Worm (Caenorhabditis elegans) whole organism, L4 larva: ENCODE measurements around the gene F21H7.3.
A peak's percentile ranks its signal among the peaks of the same experiment; 100 is the strongest.

Experiments used
- R02D3.7 ChIP-seq: fragments of 150-350 bp; sonication (generic microtip); optimal IDR thresholded peaks from 3 replicates; lab custom pipeline; 2014; ENCODE audit warnings: missing biosample characterization, missing genetic modification characterization
- Y5F2A.4 ChIP-seq: fragments of 200-800 bp; sonication (Bioruptor generic); optimal IDR thresholded peaks from 2 replicates; lab custom pipeline; 2018; ENCODE audit warnings: mild to moderate bottlenecking, missing genetic modification characterization, missing compliant biosample characterization
- Y75B8A.6 ChIP-seq: fragments of 200-800 bp; sonication (Bioruptor generic); IDR thresholded peaks from 2 replicates; pipeline ENCODE4 v1.3.6; 2022; ENCODE audit warnings: missing genetic modification reagents, missing genetic modification characterization, missing compliant biosample characterization
- aha-1 ChIP-seq: fragments of 150-350 bp; peaks from one replicate; lab custom pipeline; 2014; ENCODE audit warnings: missing biosample characterization, missing genetic modification characterization
- attf-4 ChIP-seq: sonication (generic microtip); optimal IDR thresholded peaks from 3 replicates; lab custom pipeline; 2017; ENCODE audit warnings: missing biosample characterization, missing genetic modification characterization
- ceh-20 ChIP-seq: fragments of 200-800 bp; sonication (Bioruptor generic); IDR thresholded peaks from 2 replicates; pipeline ENCODE4 v1.3.6; 2022; ENCODE audit warnings: missing genetic modification reagents, missing genetic modification characterization, missing compliant biosample characterization
- ceh-62 ChIP-seq: sonication (generic microtip); optimal IDR thresholded peaks from 2 replicates; lab custom pipeline; 2017; ENCODE audit warnings: missing biosample characterization, missing genetic modification characterization
- ceh-82 ChIP-seq: sonication (generic microtip); optimal IDR thresholded peaks from 2 replicates; lab custom pipeline; 2017; ENCODE audit warnings: missing biosample characterization, missing genetic modification characterization
- daf-19 ChIP-seq: fragments of 200-800 bp; sonication (Bioruptor generic); conservative IDR thresholded peaks from 2 replicates; pipeline ENCODE4 v1.3.6; 2022; ENCODE audit warnings: missing genetic modification characterization, missing compliant biosample characterization
- dmd-6 ChIP-seq: fragments of 200-800 bp; sonication (Bioruptor generic); IDR thresholded peaks from 2 replicates; pipeline ENCODE4 v1.3.6; 2022; ENCODE audit warnings: missing genetic modification reagents, missing genetic modification characterization, missing compliant biosample characterization
- dmd-9 ChIP-seq: fragments of 200-800 bp; sonication (Bioruptor generic); IDR thresholded peaks from 2 replicates; pipeline ENCODE4 v1.3.6; 2022; ENCODE audit warnings: missing genetic modification reagents, missing genetic modification characterization, missing compliant biosample characterization
- duxl-1 ChIP-seq: sonication (generic microtip); optimal IDR thresholded peaks from 2 replicates; lab custom pipeline; 2016; ENCODE audit warnings: mild to moderate bottlenecking, missing genetic modification characterization, moderate library complexity, missing compliant biosample characterization; ENCODE audit not compliant: poor library complexity
- fos-1 ChIP-seq: fragments of 150-350 bp; optimal IDR thresholded peaks from 2 replicates; lab custom pipeline; 2014; ENCODE audit warnings: missing biosample characterization, missing genetic modification characterization
- hlh-30 ChIP-seq: sonication (generic microtip); optimal IDR thresholded peaks from 2 replicates; lab custom pipeline; 2017; ENCODE audit warnings: antibody characterized with exemption, mild to moderate bottlenecking, missing genetic modification characterization, missing compliant biosample characterization; ENCODE audit not compliant: insufficient read depth
- lim-7 ChIP-seq: fragments of 200-800 bp; sonication (Bioruptor generic); IDR thresholded peaks from 2 replicates; pipeline ENCODE4 v1.3.6; 2022; ENCODE audit warnings: missing genetic modification characterization, missing compliant biosample characterization
- lin-29 ChIP-seq: fragments of 200-800 bp; sonication (Bioruptor generic); IDR thresholded peaks from 2 replicates; pipeline ENCODE4 v1.3.6; 2022; ENCODE audit warnings: missing genetic modification reagents, missing genetic modification characterization, missing compliant biosample characterization
- lir-3 ChIP-seq: sonication (generic microtip); optimal IDR thresholded peaks from 2 replicates; lab custom pipeline; 2016; ENCODE audit warnings: mild to moderate bottlenecking, missing genetic modification characterization, missing compliant biosample characterization
- madf-5 ChIP-seq, 2 experiments: fragments of 200-800 bp; sonication (Bioruptor generic); IDR thresholded peaks; 2 replicates each; pipeline ENCODE4 v1.3.6; 2022; ENCODE audit warnings: missing compliant biosample characterization in 2 of 2, missing genetic modification characterization in 2 of 2
- mdl-1 ChIP-seq, 2 experiments: fragments of 150-350 bp in 1 of 2; sonication (generic microtip) in 1 of 2; optimal IDR thresholded peaks; 2 replicates each; lab custom pipeline; 2014 to 2017; ENCODE audit warnings: missing biosample characterization in 2 of 2, missing genetic modification characterization in 2 of 2
- mes-2 ChIP-seq: sonication (generic microtip); optimal IDR thresholded peaks from 2 replicates; lab custom pipeline; 2016; ENCODE audit warnings: missing genotype, mild to moderate bottlenecking, missing genetic modification characterization, missing compliant biosample characterization; ENCODE audit not compliant: poor library complexity, severe bottlenecking
- nhr-11 ChIP-seq: fragments of 150-350 bp; optimal IDR thresholded peaks from 2 replicates; lab custom pipeline; 2014; ENCODE audit warnings: missing biosample characterization, missing genetic modification characterization
- nhr-25 ChIP-seq: sonication (generic microtip); optimal IDR thresholded peaks from 2 replicates; lab custom pipeline; 2017; ENCODE audit warnings: missing genetic modification characterization, mild to moderate bottlenecking, missing compliant biosample characterization, antibody characterized with exemption, moderate library complexity, borderline replicate concordance; ENCODE audit not compliant: insufficient read depth
- nhr-28 ChIP-seq: fragments of 150-350 bp; optimal IDR thresholded peaks from 2 replicates; lab custom pipeline; 2014; ENCODE audit warnings: missing biosample characterization, missing genetic modification characterization
- pha-4 ChIP-seq, 2 experiments: fragments of 150-350 bp in 1 of 2; fragments of 200-800 bp in 1 of 2; sonication (Bioruptor generic) in 1 of 2; IDR thresholded peaks in 1 of 2; optimal IDR thresholded peaks in 1 of 2; 2 replicates each; pipeline versions ENCODE4 v1.3.6 to Lab custom; 2014 to 2022; ENCODE audit warnings: missing genetic modification characterization in 2 of 2, missing genetic modification reagents in 2 of 2, missing biosample characterization in 1 of 2, missing compliant biosample characterization in 1 of 2
- php-3 ChIP-seq: fragments of 200-800 bp; sonication (Bioruptor generic); IDR thresholded peaks from 2 replicates; pipeline ENCODE4 v1.3.6; 2022; ENCODE audit warnings: missing genetic modification reagents, missing genetic modification characterization, missing compliant biosample characterization
- pqm-1 ChIP-seq: sonication (generic microtip); optimal IDR thresholded peaks from 2 replicates; lab custom pipeline; 2017; ENCODE audit warnings: missing biosample characterization, missing genetic modification characterization
- rbr-2 ChIP-seq: sonication (generic microtip); optimal IDR thresholded peaks from 2 replicates; lab custom pipeline; 2016; ENCODE audit warnings: missing genotype, missing genetic modification characterization, missing compliant biosample characterization
- snpc-1.2 ChIP-seq: fragments of 200-800 bp; sonication (Bioruptor generic); IDR thresholded peaks from 2 replicates; pipeline ENCODE4 v1.3.6; 2022; ENCODE audit warnings: missing genetic modification reagents, missing genetic modification characterization, missing compliant biosample characterization
- tag-97 ChIP-seq: fragments of 200-800 bp; sonication (Bioruptor generic); IDR thresholded peaks from 2 replicates; pipeline ENCODE4 v1.3.6; 2022; ENCODE audit warnings: missing genetic modification characterization, missing compliant biosample characterization
- unc-130 ChIP-seq: sonication (generic microtip); optimal IDR thresholded peaks from 2 replicates; lab custom pipeline; 2016; ENCODE audit warnings: missing genetic modification reagents, missing genetic modification characterization, missing compliant biosample characterization
- unc-62 ChIP-seq, 3 experiments: fragments of 150-350 bp in 1 of 3; sonication (generic microtip); optimal IDR thresholded peaks in 2 of 3; peaks in 1 of 3; 1 replicate in 1 of 3; 2 replicates in 2 of 3; lab custom pipeline; 2014 to 2017; ENCODE audit warnings: missing biosample characterization in 3 of 3, missing genetic modification characterization in 3 of 3, missing genetic modification reagents in 3 of 3, missing genotype in 1 of 3
- vab-7 ChIP-seq: fragments of 200-800 bp; sonication (Bioruptor generic); IDR thresholded peaks from 2 replicates; pipeline ENCODE4 v1.3.6; 2022; ENCODE audit warnings: missing genetic modification reagents, missing genetic modification characterization, missing compliant biosample characterization
- zag-1 ChIP-seq: fragments of 150-350 bp; optimal IDR thresholded peaks from 2 replicates; lab custom pipeline; 2014; ENCODE audit warnings: missing biosample characterization, missing genetic modification characterization
- zip-2 ChIP-seq: fragments of 150-350 bp; optimal IDR thresholded peaks from 2 replicates; lab custom pipeline; 2014; ENCODE audit warnings: missing biosample characterization, missing genetic modification characterization

Gene F21H7.3

DNA sequence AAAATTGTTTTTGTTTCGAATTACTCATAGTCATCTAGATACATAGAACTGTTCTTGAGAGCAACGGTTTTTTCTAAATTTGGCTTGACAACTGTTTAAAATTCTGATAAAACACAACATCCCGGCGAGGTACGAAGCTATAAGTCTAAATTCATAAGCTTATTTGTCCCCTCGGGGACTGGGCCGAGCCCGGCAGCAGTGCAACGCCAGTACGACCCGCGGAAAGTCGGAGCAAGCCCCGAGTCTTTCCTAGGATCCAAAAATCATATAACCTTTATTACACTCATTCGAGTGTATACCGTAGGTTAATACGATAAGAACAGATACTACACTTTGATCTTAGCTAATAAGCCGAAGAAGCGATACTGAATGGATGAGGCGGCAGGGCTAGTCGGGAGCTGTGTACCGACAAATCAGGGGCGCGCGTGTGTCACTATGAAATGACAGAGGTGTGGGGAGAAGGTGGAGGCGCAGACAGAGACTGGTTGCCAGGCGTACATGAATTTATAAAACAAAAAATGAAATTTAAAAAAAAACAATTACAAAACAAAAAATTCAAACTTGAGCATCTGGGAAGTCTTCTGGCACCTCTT, 9.4 kb downstream of the F21H7.3 start (continued):
- 0 out of 2 replicates have a peak, but pooled peaks have one; percentile 17 for TF ChIP-seq Y75B8A.6 (GFP tag; lab: Robert Waterston, UW)
- no peak for TF ChIP-seq hlh-30 (tag; lab: Kevin White, UChicago)
- no peak for TF ChIP-seq Y5F2A.4 (GFP tag; lab: Kevin White, UChicago)
- TF ChIP-seq fos-1 (tag; lab: Kevin White, UChicago): no peak
- no peak for TF ChIP-seq tag-97 (GFP tag; lab: Robert Waterston, UW)
- TF ChIP-seq snpc-1.2: peak; percentile 65

DNA sequence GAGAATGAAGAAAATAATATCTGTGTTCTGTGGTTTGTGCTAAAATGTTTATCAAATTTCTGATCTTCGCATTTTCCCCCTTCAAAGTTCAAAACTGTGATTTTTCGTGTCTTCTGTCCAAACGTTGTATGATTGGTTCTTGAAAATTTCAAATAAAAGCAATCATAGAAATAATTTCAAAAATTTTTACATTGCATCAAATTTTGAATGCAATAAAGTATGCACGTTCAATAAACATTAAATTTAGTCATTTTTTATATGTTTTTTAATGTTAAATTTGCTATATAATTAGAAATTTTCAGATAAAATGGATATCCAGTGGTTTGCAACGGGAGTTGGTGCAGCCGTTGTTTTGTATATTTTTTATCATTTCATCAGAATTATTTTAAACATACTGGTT, 11.0 kb downstream of the F21H7.3 start, which contains the start of gene stdh-2:
Gene stdh-2 (plus strand): TSS at position 301 of the 400 bp plus-strand sequence.
- no peak for TF ChIP-seq hlh-30 (tag; lab: Kevin White, UChicago)
- TF ChIP-seq nhr-28 (tag; lab: Kevin White, UChicago): peak; percentile 54
- no peak for TF ChIP-seq lir-3 (tag; lab: Kevin White, UChicago)
- TF ChIP-seq nhr-11 (tag; lab: Kevin White, UChicago): no peak
- TF ChIP-seq pha-4 (GFP tag; IDR thresholded peaks at IDR 0.05; lab: Robert Waterston, UW): no peak
- no peak for TF ChIP-seq pha-4 (tag; optimal IDR thresholded peaks at IDR 0.05; lab: Kevin White, UChicago)

DNA sequence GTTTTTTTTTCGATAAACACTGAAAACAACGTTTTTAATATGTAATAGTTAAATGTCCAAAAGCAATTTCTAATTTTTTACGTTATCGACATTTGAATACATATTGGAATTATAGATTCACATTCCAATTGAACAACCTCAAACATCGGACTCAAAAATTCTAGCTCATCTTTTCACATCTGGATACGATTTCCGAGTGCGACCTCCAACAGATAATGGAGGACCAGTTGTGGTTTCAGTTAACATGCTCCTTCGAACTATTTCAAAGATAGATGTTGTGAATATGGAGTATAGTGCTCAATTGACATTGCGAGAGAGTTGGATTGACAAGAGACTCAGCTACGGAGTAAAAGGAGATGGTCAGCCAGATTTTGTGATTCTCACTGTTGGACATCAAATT, 15.0 kb downstream of the F21H7.3 start:
- TF ChIP-seq php-3 (GFP tag; lab: Robert Waterston, UW): no peak
- TF ChIP-seq unc-62 (GFP tag; optimal IDR thresholded peaks at IDR 0.05 in 1 of 2; lab: Kevin White, UChicago): peak in 1 of 2 experiments; percentile 93
- no peak for TF ChIP-seq unc-62 (tag; optimal IDR thresholded peaks at IDR 0.05; lab: Kevin White, UChicago)

DNA sequence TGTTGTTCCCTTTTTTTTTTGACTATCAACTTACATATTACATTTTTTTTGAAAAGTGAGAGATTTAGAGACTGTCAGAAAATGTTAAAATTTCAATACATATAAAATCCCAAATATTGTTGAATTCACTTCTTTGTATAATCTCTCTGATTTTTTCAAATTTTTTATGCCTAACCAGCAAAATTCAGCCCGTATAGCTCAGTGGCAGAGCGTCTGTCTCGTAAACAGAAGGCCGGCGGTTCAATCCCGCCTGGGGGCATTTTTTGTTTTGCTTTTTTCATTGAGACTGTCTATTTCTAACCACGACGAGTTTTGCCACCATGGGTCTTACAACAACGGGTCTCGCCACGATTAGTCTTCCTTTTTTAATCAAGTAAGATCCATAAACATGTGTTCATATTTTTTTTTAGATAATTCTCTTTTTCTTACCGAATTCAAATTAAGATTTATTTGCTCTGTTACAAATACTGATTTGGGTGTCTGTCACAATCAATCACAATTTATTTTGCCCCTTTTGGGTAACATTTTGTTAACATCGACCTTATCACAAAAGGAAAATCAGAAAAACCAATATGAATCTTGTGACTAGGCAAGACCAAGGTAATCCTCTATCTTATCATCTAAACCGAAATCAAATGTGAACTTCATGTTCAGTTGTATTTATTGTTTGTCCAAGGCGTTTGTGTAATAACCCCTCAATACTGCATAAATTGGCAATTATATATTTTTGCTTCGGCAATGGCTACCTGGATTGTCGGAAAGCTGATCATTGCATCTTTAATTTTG, 15.9 kb downstream of the F21H7.3 start, which contains the start of gene glc-1:
Gene glc-1 (plus strand): TSS at position 663 of the 786 bp plus-strand sequence.
- TF ChIP-seq pqm-1 (tag; lab: Kevin White, UChicago) (peak; percentile 56), nhr-28 (tag; lab: Kevin White, UChicago) (peak; percentile 30), dmd-6 (GFP tag; lab: Robert Waterston, UW) (peak; percentile 43; the same call in 1 of the 2 replicates), dmd-9 (GFP tag; lab: Robert Waterston, UW) (no peak)
- TF ChIP-seq, all 104 proteins: peak for 3

DNA sequence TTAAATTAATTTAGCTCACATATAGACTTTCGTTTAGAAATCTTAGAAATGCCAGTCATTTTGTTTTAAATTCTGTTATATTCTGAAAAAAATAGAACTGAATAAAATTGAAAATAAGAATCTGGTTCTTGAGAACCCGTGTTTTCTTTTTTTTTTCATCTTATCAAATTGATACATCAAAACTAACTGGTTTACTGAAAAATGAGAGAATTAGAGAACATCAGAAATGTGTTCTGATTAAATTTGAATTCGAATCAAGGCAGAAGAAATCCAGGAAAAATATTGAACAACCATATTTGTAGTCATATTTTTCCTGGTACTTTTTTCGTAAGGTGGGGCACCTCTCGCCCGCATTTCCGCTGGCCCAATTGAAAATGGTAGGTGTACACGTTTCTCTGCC, 16.5 kb downstream of the F21H7.3 start, which contains the start of gene F11A5.15:
Gene F11A5.15 (minus strand): TSS at position 101 of the 400 bp plus-strand sequence.
- TF ChIP-seq ceh-62 (tag; lab: Kevin White, UChicago): no peak
- peak; percentile 87 for TF ChIP-seq aha-1
- no peak for TF ChIP-seq dmd-9 (GFP tag; lab: Robert Waterston, UW)
- no peak for TF ChIP-seq lin-29 (GFP tag; lab: Robert Waterston, UW)
- peak in 1 of 2 experiments; percentile 67 for TF ChIP-seq unc-62 (GFP tag; optimal IDR thresholded peaks at IDR 0.05 in 1 of 2; lab: Kevin White, UChicago)
- TF ChIP-seq unc-62 (tag; optimal IDR thresholded peaks at IDR 0.05; lab: Kevin White, UChicago): no peak
- TF ChIP-seq hlh-30 (tag; lab: Kevin White, UChicago): no peak
- no peak for TF ChIP-seq ceh-82 (tag; lab: Kevin White, UChicago)

DNA sequence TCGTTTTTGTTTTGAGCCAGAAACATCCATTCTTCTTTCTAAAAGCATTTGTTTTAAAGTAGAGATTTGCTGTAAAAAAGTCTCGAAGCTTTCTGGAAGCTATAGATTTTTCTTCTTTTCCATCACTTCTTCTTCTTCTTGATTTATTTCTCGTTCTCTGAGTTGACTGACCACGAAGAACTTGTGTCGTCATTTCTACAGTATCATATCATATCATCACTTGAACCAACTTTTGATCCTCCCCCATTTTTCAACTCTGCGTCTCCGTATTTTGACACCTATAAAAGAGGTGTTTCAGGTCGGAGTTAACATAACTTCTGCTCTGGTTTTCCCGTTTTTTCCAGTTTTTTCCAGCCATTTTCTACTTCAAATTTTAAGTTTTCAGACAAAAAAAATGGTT, 20.5 kb downstream of the F21H7.3 start, which contains the start of gene F11A5.9:
Gene F11A5.9 (plus strand): TSS at position 386 of the 400 bp plus-strand sequence.
- TF ChIP-seq pha-4 (GFP tag; IDR thresholded peaks at IDR 0.05; lab: Robert Waterston, UW) (no peak), pha-4 (tag; optimal IDR thresholded peaks at IDR 0.05; lab: Kevin White, UChicago) (no peak), nhr-28 (tag; lab: Kevin White, UChicago) (peak; percentile 24), ceh-82 (tag; lab: Kevin White, UChicago) (no peak), snpc-1.2 (no peak), rbr-2 (tag; lab: Kevin White, UChicago) (no peak), duxl-1 (tag; lab: Kevin White, UChicago) (no peak), nhr-11 (tag; lab: Kevin White, UChicago) (no peak), unc-130 (GFP tag; lab: Kevin White, UChicago) (no peak), R02D3.7 (tag; lab: Kevin White, UChicago) (no peak), fos-1 (tag; lab: Kevin White, UChicago) (no peak), zag-1 (tag; lab: Kevin White, UChicago) (no peak), attf-4 (tag; lab: Kevin White, UChicago) (no peak), madf-5 (GFP tag; IDR thresholded peaks at IDR 0.05; lab: Robert Waterston, UW) (no peak), vab-7 (GFP tag; lab: Robert Waterston, UW) (no peak), mdl-1 (tag; optimal IDR thresholded peaks at IDR 0.05; lab: Kevin White, UChicago) (peak in 1 of 2 experiments; percentile 5), lim-7 (GFP tag; lab: Robert Waterston, UW) (no peak), unc-62 (GFP tag; optimal IDR thresholded peaks at IDR 0.05 in 1 of 2; lab: Kevin White, UChicago) (peak in 1 of 2 experiments; percentile 69), unc-62 (tag; optimal IDR thresholded peaks at IDR 0.05; lab: Kevin White, UChicago) (no peak), ceh-20 (no peak), mes-2 (tag; lab: Kevin White, UChicago) (no peak), daf-19 (GFP tag; lab: Robert Waterston, UW) (no peak), zip-2 (tag; lab: Kevin White, UChicago) (no peak), nhr-25 (tag; lab: Kevin White, UChicago) (no peak)
